Worm (Caenorhabditis elegans): ENCODE measurements around the gene srxa-1.

ce11 chrV:20773647-20774046, 41.8 kb downstream of the srxa-1 start, which contains the start of gene F38A6.5:
- no peak for TF ChIP-seq ces-1 (GFP tag; optimal IDR thresholded peaks at IDR 0.05)
- TF ChIP-seq jun-1 (tag; optimal IDR thresholded peaks at IDR 0.05), result no peak
- no peak for TF ChIP-seq spr-3 (GFP tag; optimal IDR thresholded peaks at IDR 0.05)
- no peak for TF ChIP-seq unc-62 (GFP tag; optimal IDR thresholded peaks at IDR 0.05 in 1 of 2)
- no peak for TF ChIP-seq unc-62 (tag; optimal IDR thresholded peaks at IDR 0.05)
- no peak for TF ChIP-seq fkh-10 (GFP tag; optimal IDR thresholded peaks at IDR 0.05)
- TF ChIP-seq ceh-44 (GFP tag; IDR thresholded peaks at IDR 0.05), result no peak
- no peak for TF ChIP-seq mes-2 (tag; optimal IDR thresholded peaks at IDR 0.05; ENCODE audit: poor library complexity, severe bottlenecking)
- no peak for TF ChIP-seq mdt-29 (GFP tag; IDR thresholded peaks at IDR 0.05)
- no peak for TF ChIP-seq nhr-25 (tag; optimal IDR thresholded peaks at IDR 0.05; ENCODE audit: borderline replicate concordance, insufficient read depth)
- no peak for TF ChIP-seq fos-1 (tag; optimal IDR thresholded peaks at IDR 0.05)

Data from whole organism, L4 larva.